Fruit fly (Drosophila melanogaster) whole organism, embryonic: ENCODE results near the gene beat-Ib.

Experiments
- Awh ChIP-seq: fragments of 200-800 bp; sonication (Bioruptor generic); IDR thresholded peaks from 2 replicates; pipeline ENCODE4, ENCODE4 v1.3.6; 2022; ENCODE audit warnings: missing biosample characterization, missing genetic modification characterization
- Bgb ChIP-seq: fragments of 200-800 bp; sonication (Bioruptor generic); IDR thresholded peaks from 2 replicates; pipeline ENCODE4 v1.3.6; 2022; ENCODE audit warnings: missing biosample characterization, missing genetic modification characterization; ENCODE audit not compliant: partially characterized antibody
- Blimp-1 ChIP-seq: fragments of 200-800 bp; sonication (Bioruptor generic); optimal IDR thresholded peaks from 3 replicates; lab custom pipeline; 2018; ENCODE audit warnings: missing biosample characterization, missing genetic modification characterization, mild to moderate bottlenecking, moderate library complexity, missing genetic modification reagents
- C15 ChIP-seq: fragments of 200-800 bp; sonication (Bioruptor generic); IDR thresholded peaks from 3 replicates; pipeline ENCODE4 v1.3.6; 2022; ENCODE audit warnings: missing biosample characterization, missing genetic modification characterization
- CG10431 ChIP-seq: fragments of 200-800 bp; sonication (Bioruptor generic); optimal IDR thresholded peaks from 3 replicates; lab custom pipeline; 2018; ENCODE audit warnings: missing biosample characterization, mild to moderate bottlenecking, missing genetic modification characterization
- CG10543 ChIP-seq: fragments of 200-800 bp; sonication (Bioruptor generic); optimal IDR thresholded peaks from 3 replicates; lab custom pipeline; 2017; ENCODE audit warnings: missing biosample characterization, mild to moderate bottlenecking, missing genetic modification characterization, moderate library complexity
- CG11085 ChIP-seq: fragments of 200-800 bp; sonication (Bioruptor generic); IDR thresholded peaks from 2 replicates; pipeline ENCODE4 v1.3.6; 2022; ENCODE audit warnings: missing biosample characterization, missing genetic modification characterization
- CG1602 ChIP-seq: fragments of 200-800 bp; sonication (Bioruptor generic); optimal IDR thresholded peaks from 3 replicates; lab custom pipeline; 2016; ENCODE audit warnings: missing biosample characterization, missing genetic modification characterization
- CG18262 ChIP-seq: fragments of 200-800 bp; optimal IDR thresholded peaks from 3 replicates; lab custom pipeline; 2019; ENCODE audit warnings: missing biosample characterization, mild to moderate bottlenecking, missing genetic modification characterization, moderate library complexity
- CG2129 ChIP-seq: fragments of 200-800 bp; sonication (Bioruptor generic); IDR thresholded peaks from 2 replicates; pipeline ENCODE4 v1.3.6; 2022; ENCODE audit warnings: missing biosample characterization, missing genetic modification characterization; ENCODE audit not compliant: partially characterized antibody
- CG2678 ChIP-seq: fragments of 200-800 bp; sonication (Bioruptor generic); optimal IDR thresholded peaks from 3 replicates; lab custom pipeline; 2019; ENCODE audit warnings: missing biosample characterization, mild to moderate bottlenecking, missing genetic modification characterization, moderate library complexity
- CG4707 ChIP-seq: fragments of 200-800 bp; sonication (Bioruptor generic); optimal IDR thresholded peaks from 2 replicates; lab custom pipeline; 2018; ENCODE audit warnings: missing biosample characterization, mild to moderate bottlenecking, missing genetic modification characterization, moderate library complexity
- CG6683 ChIP-seq: fragments of 200-800 bp; sonication (Bioruptor generic); optimal IDR thresholded peaks from 2 replicates; lab custom pipeline; 2017; ENCODE audit warnings: missing biosample characterization, mild to moderate bottlenecking, missing genetic modification characterization, missing genetic modification reagents
- CG6689 ChIP-seq: fragments of 200-800 bp; sonication (Bioruptor generic); IDR thresholded peaks from 2 replicates; pipeline ENCODE4 v1.3.6; 2022; ENCODE audit warnings: missing biosample characterization, missing genetic modification characterization
- CG6765 ChIP-seq: fragments of 200-800 bp; sonication (Bioruptor generic); optimal IDR thresholded peaks from 3 replicates; lab custom pipeline; 2017; ENCODE audit warnings: missing biosample characterization, mild to moderate bottlenecking, missing genetic modification characterization
- CG8478 ChIP-seq: fragments of >200 bp; optimal IDR thresholded peaks from 2 replicates; lab custom pipeline; 2018
- CG9215 ChIP-seq: fragments of 200-800 bp; sonication (Bioruptor generic); IDR thresholded peaks from 2 replicates; pipeline ENCODE4 v1.3.6; 2022; ENCODE audit warnings: missing biosample characterization, missing genetic modification characterization
- Dek ChIP-seq: fragments of 200-800 bp; sonication (Bioruptor generic); optimal IDR thresholded peaks from 3 replicates; lab custom pipeline; 2019; ENCODE audit warnings: missing biosample characterization, mild to moderate bottlenecking, missing genetic modification characterization, moderate library complexity
- Fer1 ChIP-seq: fragments of 200-800 bp; sonication (Bioruptor generic); optimal IDR thresholded peaks from 2 replicates; lab custom pipeline; 2017; ENCODE audit warnings: missing biosample characterization, mild to moderate bottlenecking, missing genetic modification characterization
- Fer3 ChIP-seq: fragments of 200-800 bp; sonication (Bioruptor generic); optimal IDR thresholded peaks from 2 replicates; lab custom pipeline; 2018; ENCODE audit warnings: missing biosample characterization, mild to moderate bottlenecking, missing genetic modification characterization, moderate library complexity
- GATAe ChIP-seq: fragments of 200-800 bp; sonication (Bioruptor generic); conservative IDR thresholded peaks from 2 replicates; pipeline ENCODE4 v1.3.6; 2022; ENCODE audit warnings: missing biosample characterization, missing genetic modification characterization
- Hr51 ChIP-seq, 2 experiments: fragments of 200-800 bp; sonication (Bioruptor generic); optimal IDR thresholded peaks; 2 replicates in 1 of 2; 3 replicates in 1 of 2; lab custom pipeline; 2016 to 2018; ENCODE audit warnings: missing biosample characterization in 2 of 2, missing genetic modification characterization in 2 of 2, mild to moderate bottlenecking in 1 of 2, moderate library complexity in 1 of 2
- Hr78 ChIP-seq, 2 experiments: fragments of 200-800 bp in 1 of 2; fragments of >200 bp in 1 of 2; sonication (Bioruptor generic) in 1 of 2; optimal IDR thresholded peaks; 2 replicates each; lab custom pipeline; 2017 to 2019; ENCODE audit warnings: missing biosample characterization in 2 of 2, missing genetic modification characterization in 2 of 2, mild to moderate bottlenecking in 1 of 2, moderate library complexity in 1 of 2
- Med ChIP-seq: fragments of 200-800 bp; sonication (Bioruptor generic); peaks from one replicate; lab custom pipeline; 2016; ENCODE audit warnings: missing biosample characterization, missing genetic modification characterization, mild to moderate bottlenecking, inconsistent platforms, moderate library complexity
- NC2α ChIP-seq: fragments of 200-800 bp; sonication (Bioruptor generic); optimal IDR thresholded peaks from 2 replicates; lab custom pipeline; 2016; ENCODE audit warnings: missing biosample characterization, missing genetic modification characterization
- Nf-YC ChIP-seq: fragments of 200-800 bp; optimal IDR thresholded peaks from 3 replicates; lab custom pipeline; 2019; ENCODE audit warnings: missing biosample characterization, mild to moderate bottlenecking, missing genetic modification characterization, moderate library complexity
- Ptx1 ChIP-seq: fragments of 200-800 bp; sonication (Bioruptor generic); IDR thresholded peaks from 2 replicates; pipeline ENCODE4 v1.3.6; 2022; ENCODE audit warnings: missing biosample characterization, missing genetic modification characterization
- Sry-β ChIP-seq: fragments of 200-800 bp; sonication (Bioruptor generic); optimal IDR thresholded peaks from 2 replicates; lab custom pipeline; 2018; ENCODE audit warnings: missing biosample characterization, mild to moderate bottlenecking, missing genetic modification characterization, moderate library complexity
- ato ChIP-seq: fragments of 200-800 bp; sonication (Bioruptor generic); IDR thresholded peaks from 2 replicates; pipeline ENCODE4 v1.3.6; 2022; ENCODE audit warnings: missing biosample characterization, missing genetic modification characterization; ENCODE audit not compliant: partially characterized antibody
- bbx ChIP-seq: fragments of 200-800 bp; sonication (Bioruptor generic); IDR thresholded peaks from 2 replicates; pipeline ENCODE4 v1.3.6; 2022; ENCODE audit warnings: missing biosample characterization, missing genetic modification characterization; ENCODE audit not compliant: partially characterized antibody
- bcd ChIP-seq: fragments of 200-800 bp; sonication (Bioruptor generic); optimal IDR thresholded peaks from 2 replicates; lab custom pipeline; 2017; ENCODE audit warnings: missing biosample characterization, mild to moderate bottlenecking, missing genetic modification characterization
- bigmax ChIP-seq: fragments of 200-800 bp; sonication (Bioruptor generic); optimal IDR thresholded peaks from 2 replicates; lab custom pipeline; 2018; ENCODE audit warnings: missing biosample characterization, mild to moderate bottlenecking, missing genetic modification characterization
- dysf ChIP-seq: fragments of 200-800 bp; sonication (Bioruptor generic); IDR thresholded peaks from 3 replicates; pipeline ENCODE4 v1.3.6; 2022; ENCODE audit warnings: missing biosample characterization, missing genetic modification characterization
- fd3F ChIP-seq: fragments of 200-800 bp; sonication (Bioruptor generic); optimal IDR thresholded peaks from 2 replicates; lab custom pipeline; 2018; ENCODE audit warnings: missing biosample characterization, mild to moderate bottlenecking, missing genetic modification characterization, moderate library complexity
- fd64A ChIP-seq: fragments of 200-800 bp; sonication (Bioruptor generic); optimal IDR thresholded peaks from 3 replicates; lab custom pipeline; 2018; ENCODE audit warnings: missing biosample characterization, mild to moderate bottlenecking, missing genetic modification characterization
- gcm ChIP-seq: fragments of 200-800 bp; sonication (Bioruptor generic); optimal IDR thresholded peaks from 2 replicates; lab custom pipeline; 2019; ENCODE audit warnings: missing biosample characterization, mild to moderate bottlenecking, missing genetic modification characterization, moderate library complexity
- gsb ChIP-seq: fragments of 200-800 bp; sonication (Bioruptor generic); IDR thresholded peaks from 2 replicates; pipeline ENCODE4 v1.3.6; 2022; ENCODE audit warnings: missing biosample characterization, missing genetic modification characterization
- jumu ChIP-seq: fragments of 200-800 bp; sonication (Bioruptor generic); optimal IDR thresholded peaks from 3 replicates; lab custom pipeline; 2016; ENCODE audit warnings: missing biosample characterization, missing genetic modification characterization
- mirr ChIP-seq: fragments of 200-800 bp; sonication (Bioruptor generic); optimal IDR thresholded peaks from 3 replicates; lab custom pipeline; 2018; ENCODE audit warnings: missing biosample characterization, mild to moderate bottlenecking, missing genetic modification characterization
- nerfin-2 ChIP-seq: fragments of 200-800 bp; sonication (Bioruptor generic); IDR thresholded peaks from 2 replicates; pipeline ENCODE4 v1.3.6; 2022; ENCODE audit warnings: missing biosample characterization, missing genetic modification characterization; ENCODE audit not compliant: partially characterized antibody
- sc ChIP-seq, 3 experiments: fragments of >200 bp in 2 of 3; fragments of 200-800 bp in 1 of 3; sonication (Bioruptor generic) in 1 of 3; optimal IDR thresholded peaks; 2 replicates in 2 of 3; 3 replicates in 1 of 3; lab custom pipeline; 2017; ENCODE audit warnings: mild to moderate bottlenecking in 1 of 3, missing biosample characterization in 1 of 3, missing genetic modification characterization in 1 of 3, missing genetic modification reagents in 1 of 3
- sens-2 ChIP-seq: fragments of 200-800 bp; sonication (Bioruptor generic); IDR thresholded peaks from 2 replicates; pipeline ENCODE4 v1.3.6; 2022; ENCODE audit warnings: missing biosample characterization, missing genetic modification characterization
- sna ChIP-seq: fragments of 200-800 bp; sonication (Bioruptor generic); IDR thresholded peaks from 2 replicates; pipeline ENCODE4 v1.3.6; 2022; ENCODE audit warnings: missing biosample characterization, missing genetic modification characterization; ENCODE audit not compliant: partially characterized antibody
- trh ChIP-seq: fragments of 200-800 bp; sonication (Bioruptor generic); optimal IDR thresholded peaks from 2 replicates; lab custom pipeline; 2016; ENCODE audit warnings: missing biosample characterization, missing genetic modification characterization
- zen ChIP-seq: fragments of 200-800 bp; sonication (Bioruptor generic); optimal IDR thresholded peaks from 3 replicates; lab custom pipeline; 2018; ENCODE audit warnings: missing biosample characterization, mild to moderate bottlenecking, missing genetic modification characterization, moderate library complexity
- zf30C ChIP-seq: fragments of 200-800 bp; sonication (Bioruptor generic); optimal IDR thresholded peaks from 3 replicates; lab custom pipeline; 2018; ENCODE audit warnings: missing biosample characterization, mild to moderate bottlenecking, missing genetic modification characterization

The beat-Ib gene

DNA sequence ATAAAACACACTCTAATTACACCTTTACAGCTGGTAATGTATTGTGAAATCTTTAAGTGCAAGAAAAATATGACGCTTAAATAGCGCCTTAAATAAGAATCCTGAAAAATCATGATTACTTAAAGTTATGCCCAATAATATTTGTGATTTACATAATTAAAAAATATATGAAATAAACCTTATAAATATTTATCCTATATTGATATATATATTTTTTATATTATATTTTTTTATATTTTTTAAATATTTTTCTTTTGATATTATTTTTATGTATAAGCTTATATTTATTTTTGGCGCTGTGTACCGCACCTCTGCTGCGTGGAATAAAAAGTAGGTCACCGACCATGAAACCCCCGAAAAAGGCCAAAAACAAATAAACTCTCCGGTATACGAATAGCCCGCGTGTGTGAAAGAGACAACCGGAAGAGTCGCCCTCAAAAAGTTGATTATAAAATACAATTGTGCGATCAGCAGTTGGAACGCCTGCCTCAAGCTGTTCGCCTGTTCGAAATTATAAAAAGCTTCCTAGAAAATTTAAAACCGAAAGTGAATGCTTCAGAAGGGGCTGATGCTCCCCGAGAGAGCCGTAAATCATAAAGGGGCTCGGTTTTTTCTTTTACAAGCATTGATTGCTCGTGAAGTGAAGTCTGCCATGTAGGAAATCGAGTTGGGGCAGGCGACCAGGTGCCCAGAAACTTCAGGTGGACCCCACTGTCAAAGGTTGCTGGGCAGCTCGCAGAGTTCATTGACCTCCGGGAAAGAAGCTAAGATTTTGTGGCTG lies 53.5 kb downstream of the beat-Ib start (continued):
- peak; percentile 62 for TF ChIP-seq zf30C
- TF ChIP-seq CG1602 (GFP tag; lab: Kevin White, UChicago), result peak; percentile 37
- peak; percentile 84 for TF ChIP-seq CG10431 (GFP tag; lab: Kevin White, UChicago)
- TF ChIP-seq NC2α (GFP tag; lab: Kevin White, UChicago), result no peak
- peak; percentile 37 for TF ChIP-seq fd3F (GFP tag; lab: Kevin White, UChicago)
- peak; percentile 46; the same call in 1 of the 3 replicates for TF ChIP-seq dysf (GFP tag; lab: Robert Waterston, UW)
- peak; percentile 44 for TF ChIP-seq CG6689 (GFP tag; lab: Robert Waterston, UW)
- peak; percentile 50; the same call in 1 of the 2 replicates for TF ChIP-seq Ptx1
- TF ChIP-seq Blimp-1 (GFP tag; lab: Kevin White, UChicago), result peak; percentile 100
- TF ChIP-seq Hr78 (GFP tag; optimal IDR thresholded peaks at IDR 0.05; lab: Kevin White, UChicago), result peak in 1 of 2 experiments; percentile 95
- no peak for TF ChIP-seq CG6765 (GFP tag; lab: Kevin White, UChicago)
- TF ChIP-seq CG10543 (GFP tag; lab: Kevin White, UChicago), result peak; percentile 91
- TF ChIP-seq fd64A (GFP tag; lab: Kevin White, UChicago), result no peak
- TF ChIP-seq sens-2 (GFP tag; lab: Robert Waterston, UW), result peak; percentile 24; the same call in 1 of the 2 replicates
- peak; percentile 35 for TF ChIP-seq Sry-β (GFP tag; lab: Kevin White, UChicago)
- no peak for TF ChIP-seq CG4707 (GFP tag; lab: Kevin White, UChicago)
- no peak for TF ChIP-seq Awh (GFP tag; lab: Robert Waterston, UW)
- no peak for TF ChIP-seq CG11085 (GFP tag; lab: Robert Waterston, UW)
- TF ChIP-seq CG2129 (GFP tag; lab: Robert Waterston, UW), result no peak
- peak; percentile 36 for TF ChIP-seq Fer3 (tag; lab: Kevin White, UChicago)
- peak; percentile 45; the same call in 1 of the 2 replicates for TF ChIP-seq ato (GFP tag; lab: Robert Waterston, UW)
- TF ChIP-seq Bgb, result peak; percentile 29; the same call in 1 of the 2 replicates
- peak; percentile 42 for TF ChIP-seq Dek
- peak; percentile 62 for TF ChIP-seq gcm (GFP tag; lab: Kevin White, UChicago)
- TF ChIP-seq C15, result no peak
- TF ChIP-seq CG9215 (GFP tag; lab: Robert Waterston, UW), result no peak
- TF ChIP-seq nerfin-2 (GFP tag; lab: Robert Waterston, UW), result 0 out of 2 replicates have a peak, but pooled peaks have one; percentile 17
- no peak for TF ChIP-seq GATAe (GFP tag; lab: Robert Waterston, UW)
- no peak for TF ChIP-seq zen
- TF ChIP-seq bbx, result peak; percentile 55; the same call in 1 of the 2 replicates
- TF ChIP-seq gsb, result no peak
- peak; percentile 10 for TF ChIP-seq bcd
- TF ChIP-seq bigmax (GFP tag; lab: Kevin White, UChicago), result no peak
- TF ChIP-seq CG6683 (GFP tag; lab: Kevin White, UChicago), result peak; percentile 9
- TF ChIP-seq CG18262, result peak; percentile 86
- no peak for TF ChIP-seq CG8478 (lab: Kevin White, UChicago)
- peak; percentile 88 for TF ChIP-seq Med (GFP tag; lab: Kevin White, UChicago)
- peak; percentile 54 for TF ChIP-seq Fer1 (GFP tag; lab: Kevin White, UChicago)
- peak; percentile 75 for TF ChIP-seq CG2678 (tag; lab: Kevin White, UChicago)
- peak; percentile 58 for TF ChIP-seq Nf-YC (tag; lab: Kevin White, UChicago)
- TF ChIP-seq Hr51 (GFP tag; optimal IDR thresholded peaks at IDR 0.05; lab: Kevin White, UChicago), result peak in 1 of 2 experiments; percentile 86
- TF ChIP-seq sna (GFP tag; lab: Robert Waterston, UW), result 0 out of 2 replicates have a peak, but pooled peaks have one; percentile 37
- no peak for TF ChIP-seq jumu
- no peak for TF ChIP-seq trh (GFP tag; lab: Kevin White, UChicago)
- no peak for TF ChIP-seq sc (optimal IDR thresholded peaks at IDR 0.05; lab: Kevin White, UChicago)
- peak; percentile 38 for TF ChIP-seq sc (GFP tag; optimal IDR thresholded peaks at IDR 0.05; lab: Kevin White, UChicago)
- peak; percentile 82 for TF ChIP-seq mirr (GFP tag; lab: Kevin White, UChicago)
